Fruit fly (Drosophila melanogaster) whole organism, wandering third instar larva: Measurements from ENCODE around the gene CG12123.

Experiments used
- N ChIP-seq: fragments of >200 bp; optimal IDR thresholded peaks from 2 replicates; lab custom pipeline; 2018; ENCODE audit warnings: missing biosample characterization, missing external identifiers, missing genetic modification characterization
- h ChIP-seq: fragments of 200-800 bp; sonication (Bioruptor generic); optimal IDR thresholded peaks from 3 replicates; lab custom pipeline; 2016; ENCODE audit warnings: missing biosample characterization, mild to moderate bottlenecking, missing genetic modification characterization
- woc ChIP-seq: sonication (Bioruptor generic); optimal IDR thresholded peaks from 2 replicates; lab custom pipeline; 2016; ENCODE audit warnings: missing biosample characterization, mild to moderate bottlenecking, missing genetic modification characterization

- TF ChIP-seq h (GFP tag; lab: Kevin White, UChicago) = no peak
- no peak for TF ChIP-seq woc
- TF ChIP-seq N (GFP tag; lab: Kevin White, UChicago) = no peak
Measured at dm6 chrX:8419534-8419933, 22.6 kb downstream of the CG12123 start.
